Fruit fly (Drosophila melanogaster) whole organism, embryonic: Measurements from ENCODE around the gene E2f1.

Experiments used
- Abd-B ChIP-seq: fragments of 200-800 bp; sonication (Bioruptor generic); optimal IDR thresholded peaks from 2 replicates; lab custom pipeline; 2018; ENCODE audit warnings: missing biosample characterization, mild to moderate bottlenecking, missing genetic modification characterization, moderate library complexity
- CG10565 ChIP-seq: fragments of 200-800 bp; sonication (Bioruptor generic); optimal IDR thresholded peaks from 3 replicates; lab custom pipeline; 2016; ENCODE audit warnings: missing biosample characterization, mild to moderate bottlenecking, missing genetic modification characterization
- CG11504 ChIP-seq: fragments of 200-800 bp; sonication (Bioruptor generic); optimal IDR thresholded peaks from 3 replicates; lab custom pipeline; 2019; ENCODE audit warnings: missing biosample characterization, mild to moderate bottlenecking, missing genetic modification characterization, moderate library complexity
- CG12155 ChIP-seq: fragments of 200-800 bp; sonication (Bioruptor generic); optimal IDR thresholded peaks from 3 replicates; lab custom pipeline; 2016; ENCODE audit warnings: missing biosample characterization, missing genetic modification characterization
- CG12659 ChIP-seq: fragments of 200-800 bp; sonication (Bioruptor generic); optimal IDR thresholded peaks from 3 replicates; lab custom pipeline; 2017; ENCODE audit warnings: mild to moderate bottlenecking, missing biosample characterization, missing genetic modification reagents, missing genetic modification characterization
- CG13775 ChIP-seq: fragments of 200-800 bp; sonication (Bioruptor generic); optimal IDR thresholded peaks from 3 replicates; lab custom pipeline; 2017; ENCODE audit warnings: missing biosample characterization, mild to moderate bottlenecking, missing genetic modification characterization
- CG14860 ChIP-seq: fragments of 200-800 bp; sonication (Bioruptor generic); IDR thresholded peaks from 3 replicates; pipeline ENCODE4 v1.3.6; 2022; ENCODE audit warnings: missing biosample characterization, missing genetic modification characterization; ENCODE audit not compliant: partially characterized antibody
- CG15601 ChIP-seq: fragments of 200-800 bp; sonication (Bioruptor generic); optimal IDR thresholded peaks from 3 replicates; lab custom pipeline; 2019; ENCODE audit warnings: missing biosample characterization, mild to moderate bottlenecking, missing genetic modification characterization, moderate library complexity
- CG1603 ChIP-seq: fragments of 200-800 bp; sonication (Bioruptor generic); optimal IDR thresholded peaks from 2 replicates; lab custom pipeline; 2019; ENCODE audit warnings: missing biosample characterization, mild to moderate bottlenecking, missing genetic modification characterization, moderate library complexity
- CG2202 ChIP-seq: fragments of 200-800 bp; sonication (Bioruptor generic); optimal IDR thresholded peaks from 2 replicates; lab custom pipeline; 2018; ENCODE audit warnings: missing biosample characterization, mild to moderate bottlenecking, missing genetic modification characterization
- CG2678 ChIP-seq: fragments of 200-800 bp; sonication (Bioruptor generic); optimal IDR thresholded peaks from 3 replicates; lab custom pipeline; 2019; ENCODE audit warnings: missing biosample characterization, mild to moderate bottlenecking, missing genetic modification characterization, moderate library complexity
- CG2712 ChIP-seq: fragments of 200-800 bp; optimal IDR thresholded peaks from 3 replicates; lab custom pipeline; 2019; ENCODE audit warnings: missing biosample characterization, mild to moderate bottlenecking, missing genetic modification characterization, moderate library complexity
- CG31388 ChIP-seq: fragments of 200-800 bp; sonication (Bioruptor generic); optimal IDR thresholded peaks from 2 replicates; lab custom pipeline; 2016; ENCODE audit warnings: missing biosample characterization, missing genetic modification characterization
- CG34376 ChIP-seq: fragments of 200-800 bp; sonication (Bioruptor generic); optimal IDR thresholded peaks from 2 replicates; lab custom pipeline; 2018; ENCODE audit warnings: missing biosample characterization, mild to moderate bottlenecking, missing genetic modification characterization
- CG7372 ChIP-seq: fragments of 200-800 bp; sonication (Bioruptor generic); IDR thresholded peaks from 2 replicates; pipeline ENCODE4 v1.3.6; 2022; ENCODE audit warnings: missing biosample characterization, missing genetic modification characterization
- CG7786 ChIP-seq: fragments of 200-800 bp; sonication (Bioruptor generic); optimal IDR thresholded peaks from 2 replicates; lab custom pipeline; 2016; ENCODE audit warnings: missing biosample characterization, missing genetic modification characterization
- CG9437 ChIP-seq: fragments of 200-800 bp; sonication (Bioruptor generic); optimal IDR thresholded peaks from 2 replicates; lab custom pipeline; 2018; ENCODE audit warnings: missing biosample characterization, mild to moderate bottlenecking, missing genetic modification characterization
- Dbx ChIP-seq: fragments of 200-800 bp; sonication (Bioruptor generic); IDR thresholded peaks from 3 replicates; pipeline ENCODE4 v1.3.6; 2022; ENCODE audit warnings: missing biosample characterization, missing genetic modification characterization
- Deaf1 ChIP-seq: fragments of 200-800 bp; optimal IDR thresholded peaks from 3 replicates; lab custom pipeline; 2019; ENCODE audit warnings: missing biosample characterization, mild to moderate bottlenecking, missing genetic modification characterization, moderate library complexity
- GATAe ChIP-seq: fragments of 200-800 bp; sonication (Bioruptor generic); conservative IDR thresholded peaks from 2 replicates; pipeline ENCODE4 v1.3.6; 2022; ENCODE audit warnings: missing biosample characterization, missing genetic modification characterization
- HmgD ChIP-seq: fragments of 200-800 bp; sonication (Bioruptor generic); optimal IDR thresholded peaks from 3 replicates; lab custom pipeline; 2016; ENCODE audit warnings: missing biosample characterization, missing genetic modification characterization
- Hmr ChIP-seq: fragments of 200-800 bp; sonication (Bioruptor generic); optimal IDR thresholded peaks from 3 replicates; lab custom pipeline; 2017; ENCODE audit warnings: mild to moderate bottlenecking, missing biosample characterization, missing genetic modification reagents, missing genetic modification characterization
- Hr51 ChIP-seq, 2 experiments: fragments of 200-800 bp; sonication (Bioruptor generic); optimal IDR thresholded peaks; 2 replicates in 1 of 2; 3 replicates in 1 of 2; lab custom pipeline; 2016 to 2018; ENCODE audit warnings: missing biosample characterization in 2 of 2, missing genetic modification characterization in 2 of 2, mild to moderate bottlenecking in 1 of 2, moderate library complexity in 1 of 2
- MBD-R2 ChIP-seq: fragments of 200-800 bp; sonication (Bioruptor generic); IDR thresholded peaks from 2 replicates; pipeline ENCODE4 v1.3.6; 2022; ENCODE audit warnings: missing biosample characterization, missing genetic modification characterization
- MTF-1 ChIP-seq: fragments of 200-800 bp; sonication (Bioruptor generic); optimal IDR thresholded peaks from 2 replicates; lab custom pipeline; 2018; ENCODE audit warnings: missing biosample characterization, mild to moderate bottlenecking, missing genetic modification characterization, borderline replicate concordance
- Myb ChIP-seq: fragments of 200-800 bp; sonication (Bioruptor generic); optimal IDR thresholded peaks from 2 replicates; lab custom pipeline; 2016; ENCODE audit warnings: missing biosample characterization, missing genetic modification characterization
- NC2α ChIP-seq: fragments of 200-800 bp; sonication (Bioruptor generic); optimal IDR thresholded peaks from 2 replicates; lab custom pipeline; 2016; ENCODE audit warnings: missing biosample characterization, missing genetic modification characterization
- Nf-YA ChIP-seq: fragments of 200-800 bp; sonication (Bioruptor generic); IDR thresholded peaks from 2 replicates; pipeline ENCODE4 v1.3.6; 2022; ENCODE audit warnings: missing biosample characterization, missing genetic modification characterization
- Nf-YC ChIP-seq: fragments of 200-800 bp; optimal IDR thresholded peaks from 3 replicates; lab custom pipeline; 2019; ENCODE audit warnings: missing biosample characterization, mild to moderate bottlenecking, missing genetic modification characterization, moderate library complexity
- Ptx1 ChIP-seq: fragments of 200-800 bp; sonication (Bioruptor generic); IDR thresholded peaks from 2 replicates; pipeline ENCODE4 v1.3.6; 2022; ENCODE audit warnings: missing biosample characterization, missing genetic modification characterization
- Sry-β ChIP-seq: fragments of 200-800 bp; sonication (Bioruptor generic); optimal IDR thresholded peaks from 2 replicates; lab custom pipeline; 2018; ENCODE audit warnings: missing biosample characterization, mild to moderate bottlenecking, missing genetic modification characterization, moderate library complexity
- Ssrp ChIP-seq: fragments of 200-800 bp; sonication (Bioruptor generic); optimal IDR thresholded peaks from 2 replicates; lab custom pipeline; 2018; ENCODE audit warnings: missing biosample characterization, mild to moderate bottlenecking, missing genetic modification characterization, moderate library complexity
- Tbp ChIP-seq: fragments of >200 bp; optimal IDR thresholded peaks from 2 replicates; lab custom pipeline; 2018; ENCODE audit warnings: missing biosample characterization, missing genetic modification characterization
- Xrp1 ChIP-seq: fragments of 200-800 bp; sonication (Bioruptor generic); IDR thresholded peaks from 2 replicates; pipeline ENCODE4 v1.3.6; 2022; ENCODE audit warnings: missing biosample characterization, missing genetic modification characterization
- abd-A ChIP-seq: fragments of 200-800 bp; sonication (Bioruptor generic); optimal IDR thresholded peaks from 3 replicates; lab custom pipeline; 2019; ENCODE audit warnings: missing biosample characterization, mild to moderate bottlenecking, missing genetic modification characterization, moderate library complexity
- ci ChIP-seq: fragments of 200-800 bp; sonication (Bioruptor generic); IDR thresholded peaks from 3 replicates; pipeline ENCODE4 v1.3.6; 2022; ENCODE audit warnings: missing biosample characterization, missing genetic modification characterization
- esg ChIP-seq: fragments of 200-800 bp; sonication (Bioruptor generic); conservative IDR thresholded peaks from 2 replicates; pipeline ENCODE4 v1.3.6; 2022; ENCODE audit warnings: missing biosample characterization, missing genetic modification characterization
- gcm2 ChIP-seq: fragments of 200-800 bp; sonication (Bioruptor generic); optimal IDR thresholded peaks from 2 replicates; lab custom pipeline; 2016; ENCODE audit warnings: missing biosample characterization, missing genetic modification characterization
- gem ChIP-seq: fragments of 200-800 bp; sonication (Bioruptor generic); optimal IDR thresholded peaks from 2 replicates; lab custom pipeline; 2019; ENCODE audit warnings: missing biosample characterization, mild to moderate bottlenecking, missing genetic modification characterization, moderate library complexity
- gro ChIP-seq: fragments of 200-800 bp; sonication (Bioruptor generic); optimal IDR thresholded peaks from 2 replicates; lab custom pipeline; 2016; ENCODE audit warnings: missing biosample characterization, missing genetic modification characterization
- kah ChIP-seq: fragments of 200-800 bp; sonication (Bioruptor generic); optimal IDR thresholded peaks from 2 replicates; lab custom pipeline; 2018; ENCODE audit warnings: missing biosample characterization, mild to moderate bottlenecking, missing genetic modification characterization
- mirr ChIP-seq: fragments of 200-800 bp; sonication (Bioruptor generic); optimal IDR thresholded peaks from 3 replicates; lab custom pipeline; 2018; ENCODE audit warnings: missing biosample characterization, mild to moderate bottlenecking, missing genetic modification characterization
- phol ChIP-seq: fragments of 200-800 bp; sonication (Bioruptor generic); optimal IDR thresholded peaks from 3 replicates; lab custom pipeline; 2018; ENCODE audit warnings: missing biosample characterization, mild to moderate bottlenecking, missing genetic modification characterization, moderate library complexity
- pros ChIP-seq: fragments of 200-800 bp; sonication (Bioruptor generic); optimal IDR thresholded peaks from 3 replicates; lab custom pipeline; 2019; ENCODE audit warnings: missing biosample characterization, mild to moderate bottlenecking, missing genetic modification characterization, moderate library complexity
- tap ChIP-seq: fragments of 200-800 bp; optimal IDR thresholded peaks from 3 replicates; lab custom pipeline; 2019; ENCODE audit warnings: missing biosample characterization, mild to moderate bottlenecking, missing genetic modification characterization, moderate library complexity
- tup ChIP-seq: fragments of 200-800 bp; sonication (Bioruptor generic); optimal IDR thresholded peaks from 2 replicates; lab custom pipeline; 2016; ENCODE audit warnings: missing biosample characterization, mild to moderate bottlenecking, missing genetic modification characterization, moderate library complexity
- wor ChIP-seq: fragments of 200-800 bp; sonication (Bioruptor generic); IDR thresholded peaks from 2 replicates; pipeline ENCODE4 v1.3.6; 2022; ENCODE audit warnings: missing biosample characterization, missing genetic modification characterization
- zen2 ChIP-seq: fragments of 200-800 bp; sonication (Bioruptor generic); IDR thresholded peaks from 3 replicates; pipeline ENCODE4 v1.3.6; 2022; ENCODE audit warnings: missing biosample characterization, missing genetic modification characterization; ENCODE audit not compliant: partially characterized antibody
- zf30C ChIP-seq: fragments of 200-800 bp; sonication (Bioruptor generic); optimal IDR thresholded peaks from 3 replicates; lab custom pipeline; 2018; ENCODE audit warnings: missing biosample characterization, mild to moderate bottlenecking, missing genetic modification characterization
- zfh1 ChIP-seq: fragments of 200-800 bp; sonication (Bioruptor generic); IDR thresholded peaks from 3 replicates; pipeline ENCODE4 v1.3.6; 2022; ENCODE audit warnings: missing biosample characterization, missing genetic modification characterization

The E2f1 gene

dm6 chr3R:21641517-21642137 is 19.0 kb downstream of the E2f1 start (continued):
- TF ChIP-seq gem (tag; lab: Kevin White, UChicago) (peak; percentile 86), wor (no peak), zen2 (no peak), CG13775 (GFP tag; lab: Kevin White, UChicago) (peak; percentile 80), Ptx1 (GFP tag; lab: Robert Waterston, UW) (no peak), esg (GFP tag; lab: Robert Waterston, UW) (no peak), Nf-YA (GFP tag; lab: Robert Waterston, UW) (no peak), Ssrp (tag; lab: Kevin White, UChicago) (peak; percentile 73), mirr (no peak), CG2202 (tag; lab: Kevin White, UChicago) (peak; percentile 65), Xrp1 (GFP tag; lab: Robert Waterston, UW) (peak; percentile 88), phol (tag; lab: Kevin White, UChicago) (peak; percentile 83), ci (GFP tag; lab: Robert Waterston, UW) (peak; percentile 24; the same call in 1 of the 3 replicates), CG1603 (tag; lab: Kevin White, UChicago) (peak; percentile 5), CG12659 (no peak), Dbx (no peak), HmgD (no peak), Deaf1 (tag; lab: Kevin White, UChicago) (no peak), CG15601 (tag; lab: Kevin White, UChicago) (peak; percentile 71), Tbp (no peak), NC2α (peak; percentile 26), Nf-YC (tag; lab: Kevin White, UChicago) (no peak), CG14860 (GFP tag; lab: Robert Waterston, UW) (no peak), MTF-1 (GFP tag; lab: Kevin White, UChicago) (no peak), kah (no peak), tup (GFP tag; lab: Kevin White, UChicago) (no peak), Hr51 (GFP tag; optimal IDR thresholded peaks at IDR 0.05; lab: Kevin White, UChicago) (peak; percentile 20 to 34), zfh1 (peak; percentile 69; the same call in 1 of the 3 replicates), CG34376 (GFP tag; lab: Kevin White, UChicago) (no peak), CG2678 (tag; lab: Kevin White, UChicago) (peak; percentile 60), Abd-B (GFP tag; lab: Kevin White, UChicago) (peak; percentile 41), CG31388 (GFP tag; lab: Kevin White, UChicago) (peak; percentile 12), CG12155 (GFP tag; lab: Kevin White, UChicago) (peak; percentile 54), Sry-β (GFP tag; lab: Kevin White, UChicago) (no peak), abd-A (no peak), gro (GFP tag; lab: Kevin White, UChicago) (no peak), tap (peak; percentile 40), CG7372 (no peak), zf30C (peak; percentile 98), pros (GFP tag; lab: Kevin White, UChicago) (no peak), MBD-R2 (no peak), gcm2 (GFP tag; lab: Kevin White, UChicago) (no peak), CG11504 (tag; lab: Kevin White, UChicago) (peak; percentile 61), CG9437 (GFP tag; lab: Kevin White, UChicago) (peak; percentile 28), Hmr (GFP tag; lab: Kevin White, UChicago) (no peak), CG10565 (GFP tag; lab: Kevin White, UChicago) (no peak), CG7786 (GFP tag; lab: Kevin White, UChicago) (peak; percentile 35), Myb (GFP tag; lab: Kevin White, UChicago) (no peak), CG2712 (tag; lab: Kevin White, UChicago) (peak; percentile 93), GATAe (GFP tag; lab: Robert Waterston, UW) (no peak)
